Worm (Caenorhabditis elegans) whole organism, L4 larva: ENCODE measurements around the gene C45G9.12.

Experiments
- F26F4.8 ChIP-seq: fragments of 200-800 bp; sonication (Bioruptor generic); conservative IDR thresholded peaks from 2 replicates; pipeline ENCODE4 v1.3.6; 2022; ENCODE audit warnings: missing genetic modification characterization, missing compliant biosample characterization
- F49E8.2 ChIP-seq: sonication (generic microtip); optimal IDR thresholded peaks from 2 replicates; lab custom pipeline; 2016; ENCODE audit warnings: missing compliant biosample characterization, mild to moderate bottlenecking, missing genetic modification characterization, borderline replicate concordance
- Y48G9A.11 ChIP-seq: fragments of 200-800 bp; sonication (Bioruptor generic); IDR thresholded peaks from 2 replicates; pipeline ENCODE4 v1.3.6; 2022; ENCODE audit warnings: missing genetic modification reagents, missing genetic modification characterization, missing compliant biosample characterization
- Y5F2A.4 ChIP-seq: fragments of 200-800 bp; sonication (Bioruptor generic); optimal IDR thresholded peaks from 2 replicates; lab custom pipeline; 2018; ENCODE audit warnings: mild to moderate bottlenecking, missing genetic modification characterization, missing compliant biosample characterization
- ZK337.2 ChIP-seq: fragments of 200-800 bp; sonication (Bioruptor generic); IDR thresholded peaks from 2 replicates; pipeline ENCODE4 v1.3.6; 2022; ENCODE audit warnings: missing genetic modification reagents, missing genetic modification characterization, missing compliant biosample characterization
- ZK546.5 ChIP-seq, 2 experiments: sonication (generic microtip); optimal IDR thresholded peaks; 2 replicates each; lab custom pipeline; 2017; ENCODE audit warnings: missing biosample characterization in 2 of 2, missing genetic modification characterization in 2 of 2
- arid-1 ChIP-seq: fragments of 200-800 bp; sonication (Bioruptor generic); conservative IDR thresholded peaks from 2 replicates; pipeline ENCODE4 v1.3.6; 2022; ENCODE audit warnings: missing genetic modification reagents, missing genetic modification characterization, missing compliant biosample characterization
- ceh-44 ChIP-seq: fragments of 200-800 bp; sonication (Bioruptor generic); IDR thresholded peaks from 2 replicates; pipeline ENCODE4 v1.3.6; 2022; ENCODE audit warnings: missing genetic modification reagents, missing genetic modification characterization, missing compliant biosample characterization
- daf-16 ChIP-seq, 3 experiments: sonication (generic microtip); optimal IDR thresholded peaks; 2 replicates each; lab custom pipeline; 2016 to 2017; ENCODE audit warnings: missing genetic modification characterization in 3 of 3, missing genetic modification reagents in 3 of 3, mild to moderate bottlenecking in 2 of 3, missing compliant biosample characterization in 2 of 3, missing biosample characterization in 1 of 3, moderate library complexity in 1 of 3
- daf-19 ChIP-seq: fragments of 200-800 bp; sonication (Bioruptor generic); conservative IDR thresholded peaks from 2 replicates; pipeline ENCODE4 v1.3.6; 2022; ENCODE audit warnings: missing genetic modification characterization, missing compliant biosample characterization
- dmd-6 ChIP-seq: fragments of 200-800 bp; sonication (Bioruptor generic); IDR thresholded peaks from 2 replicates; pipeline ENCODE4 v1.3.6; 2022; ENCODE audit warnings: missing genetic modification reagents, missing genetic modification characterization, missing compliant biosample characterization
- gei-8 ChIP-seq: fragments of 200-800 bp; sonication (Bioruptor generic); optimal IDR thresholded peaks from 2 replicates; lab custom pipeline; 2018; ENCODE audit warnings: mild to moderate bottlenecking, missing genetic modification characterization, missing compliant biosample characterization
- hlh-11 ChIP-seq: fragments of 200-800 bp; sonication (Bioruptor generic); optimal IDR thresholded peaks from 2 replicates; lab custom pipeline; 2018; ENCODE audit warnings: mild to moderate bottlenecking, missing genetic modification characterization, missing compliant biosample characterization
- jun-1 ChIP-seq: fragments of 150-350 bp; optimal IDR thresholded peaks from 2 replicates; lab custom pipeline; 2014; ENCODE audit warnings: missing biosample characterization, missing genetic modification reagents, missing genetic modification characterization
- madf-5 ChIP-seq, 2 experiments: fragments of 200-800 bp; sonication (Bioruptor generic); IDR thresholded peaks; 2 replicates each; pipeline ENCODE4 v1.3.6; 2022; ENCODE audit warnings: missing compliant biosample characterization in 2 of 2, missing genetic modification characterization in 2 of 2
- madf-9 ChIP-seq: fragments of 200-800 bp; sonication (Bioruptor generic); conservative IDR thresholded peaks from 2 replicates; pipeline ENCODE4 v1.3.6; 2022; ENCODE audit warnings: missing genetic modification reagents, missing genetic modification characterization, missing compliant biosample characterization
- mdl-1 ChIP-seq, 2 experiments: fragments of 150-350 bp in 1 of 2; sonication (generic microtip) in 1 of 2; optimal IDR thresholded peaks; 2 replicates each; lab custom pipeline; 2014 to 2017; ENCODE audit warnings: missing biosample characterization in 2 of 2, missing genetic modification characterization in 2 of 2
- mep-1 ChIP-seq: fragments of 150-350 bp; sonication (generic microtip); optimal IDR thresholded peaks from 3 replicates; lab custom pipeline; 2014; ENCODE audit warnings: missing biosample characterization, missing genetic modification characterization
- mes-2 ChIP-seq: sonication (generic microtip); optimal IDR thresholded peaks from 2 replicates; lab custom pipeline; 2016; ENCODE audit warnings: missing genotype, mild to moderate bottlenecking, missing genetic modification characterization, missing compliant biosample characterization; ENCODE audit not compliant: poor library complexity, severe bottlenecking
- mxl-2 ChIP-seq: fragments of 200-800 bp; sonication (Bioruptor generic); conservative IDR thresholded peaks from 2 replicates; pipeline ENCODE4 v1.3.6; 2022; ENCODE audit warnings: missing genetic modification reagents, missing genetic modification characterization, missing compliant biosample characterization
- nhr-10 ChIP-seq: fragments of 150-350 bp; optimal IDR thresholded peaks from 2 replicates; lab custom pipeline; 2014; ENCODE audit warnings: missing biosample characterization, missing genetic modification characterization
- nhr-102 ChIP-seq: sonication (generic microtip); optimal IDR thresholded peaks from 2 replicates; lab custom pipeline; 2016; ENCODE audit warnings: mild to moderate bottlenecking, missing genetic modification characterization, moderate library complexity, missing compliant biosample characterization
- nhr-11 ChIP-seq: fragments of 150-350 bp; optimal IDR thresholded peaks from 2 replicates; lab custom pipeline; 2014; ENCODE audit warnings: missing biosample characterization, missing genetic modification characterization
- nhr-237 ChIP-seq: sonication (generic microtip); optimal IDR thresholded peaks from 2 replicates; lab custom pipeline; 2017; ENCODE audit warnings: missing biosample characterization, missing genetic modification characterization
- nhr-41 ChIP-seq: fragments of 200-800 bp; sonication (Bioruptor generic); IDR thresholded peaks from 2 replicates; pipeline ENCODE4 v1.3.6; 2022; ENCODE audit warnings: missing genetic modification reagents, missing genetic modification characterization, missing compliant biosample characterization
- nhr-42 ChIP-seq: fragments of 200-800 bp; sonication (Bioruptor generic); IDR thresholded peaks from 2 replicates; pipeline ENCODE4 v1.3.6; 2022; ENCODE audit warnings: missing genetic modification characterization, missing compliant biosample characterization
- nhr-48 ChIP-seq: sonication (generic microtip); optimal IDR thresholded peaks from 2 replicates; lab custom pipeline; 2016; ENCODE audit warnings: mild to moderate bottlenecking, missing genetic modification characterization, missing compliant biosample characterization
- php-3 ChIP-seq: fragments of 200-800 bp; sonication (Bioruptor generic); IDR thresholded peaks from 2 replicates; pipeline ENCODE4 v1.3.6; 2022; ENCODE audit warnings: missing genetic modification reagents, missing genetic modification characterization, missing compliant biosample characterization
- set-16 ChIP-seq: fragments of 200-800 bp; sonication (Bioruptor generic); IDR thresholded peaks from 2 replicates; pipeline ENCODE4 v1.3.6; 2022; ENCODE audit warnings: missing genetic modification reagents, missing genetic modification characterization, missing compliant biosample characterization
- snpc-1.2 ChIP-seq: fragments of 200-800 bp; sonication (Bioruptor generic); IDR thresholded peaks from 2 replicates; pipeline ENCODE4 v1.3.6; 2022; ENCODE audit warnings: missing genetic modification reagents, missing genetic modification characterization, missing compliant biosample characterization
- spr-1 ChIP-seq: sonication (generic microtip); optimal IDR thresholded peaks from 2 replicates; lab custom pipeline; 2016; ENCODE audit warnings: mild to moderate bottlenecking, missing genetic modification characterization, missing compliant biosample characterization
- spr-3 ChIP-seq: fragments of 200-800 bp; sonication (Bioruptor generic); optimal IDR thresholded peaks from 2 replicates; lab custom pipeline; 2018; ENCODE audit warnings: mild to moderate bottlenecking, missing genetic modification characterization, missing compliant biosample characterization
- tag-97 ChIP-seq: fragments of 200-800 bp; sonication (Bioruptor generic); IDR thresholded peaks from 2 replicates; pipeline ENCODE4 v1.3.6; 2022; ENCODE audit warnings: missing genetic modification characterization, missing compliant biosample characterization
- tra-1 ChIP-seq: fragments of 200-800 bp; sonication (Bioruptor generic); IDR thresholded peaks from 2 replicates; pipeline ENCODE4 v1.3.6; 2022; ENCODE audit warnings: missing genetic modification reagents, missing genetic modification characterization, missing compliant biosample characterization
- unc-130 ChIP-seq: sonication (generic microtip); optimal IDR thresholded peaks from 2 replicates; lab custom pipeline; 2016; ENCODE audit warnings: missing genetic modification reagents, missing genetic modification characterization, missing compliant biosample characterization
- vab-7 ChIP-seq: fragments of 200-800 bp; sonication (Bioruptor generic); IDR thresholded peaks from 2 replicates; pipeline ENCODE4 v1.3.6; 2022; ENCODE audit warnings: missing genetic modification reagents, missing genetic modification characterization, missing compliant biosample characterization
- zip-11 ChIP-seq: fragments of 200-800 bp; sonication (Bioruptor generic); IDR thresholded peaks from 2 replicates; pipeline ENCODE4 v1.3.6; 2022; ENCODE audit warnings: missing genetic modification characterization, missing compliant biosample characterization
- zip-2 ChIP-seq: fragments of 150-350 bp; optimal IDR thresholded peaks from 2 replicates; lab custom pipeline; 2014; ENCODE audit warnings: missing biosample characterization, missing genetic modification characterization

The C45G9.12 gene

ce11 chrIII:5031375-5031836 lies 40.0 kb downstream of the C45G9.12 start (continued):
- TF ChIP-seq mes-2 (tag; lab: Kevin White, UChicago), result peak; percentile 76
- TF ChIP-seq nhr-42 (GFP tag; lab: Robert Waterston, UW), result peak; percentile 50; the same call in 1 of the 2 replicates
- peak; percentile 77 for TF ChIP-seq madf-9
- TF ChIP-seq F49E8.2 (tag; lab: Kevin White, UChicago), result peak; percentile 23
- TF ChIP-seq mxl-2 (GFP tag; lab: Robert Waterston, UW), result peak; percentile 70
- TF ChIP-seq vab-7 (GFP tag; lab: Robert Waterston, UW), result peak; percentile 72
- TF ChIP-seq snpc-1.2 (GFP tag; lab: Robert Waterston, UW), result peak; percentile 81; the same call in 1 of the 2 replicates
- TF ChIP-seq spr-3 (GFP tag; lab: Kevin White, UChicago), result peak; percentile 68
- peak; percentile 71 to 85 for TF ChIP-seq daf-16 (GFP tag; optimal IDR thresholded peaks at IDR 0.05; lab: Kevin White, UChicago)
- TF ChIP-seq daf-16 (tag; optimal IDR thresholded peaks at IDR 0.05; lab: Kevin White, UChicago), result peak; percentile 25
- TF ChIP-seq spr-1 (tag; lab: Kevin White, UChicago), result peak; percentile 81
- TF ChIP-seq jun-1 (tag; lab: Kevin White, UChicago), result peak; percentile 47
- peak; percentile 69 for TF ChIP-seq unc-130 (GFP tag; lab: Kevin White, UChicago)
- peak; percentile 76 for TF ChIP-seq hlh-11 (tag; lab: Kevin White, UChicago)
- 0 out of 2 replicates have a peak, but pooled peaks have one; percentile 60 for TF ChIP-seq zip-11
- peak; percentile 69 for TF ChIP-seq php-3
- TF ChIP-seq nhr-102 (tag; lab: Kevin White, UChicago), result peak; percentile 91
- peak; percentile 24 for TF ChIP-seq zip-2 (tag; lab: Kevin White, UChicago)
- TF ChIP-seq nhr-41 (GFP tag; lab: Robert Waterston, UW), result peak; percentile 19; the same call in 1 of the 2 replicates
- TF ChIP-seq mep-1, result peak; percentile 85
- peak; percentile 58; the same call in 1 of the 2 replicates for TF ChIP-seq ZK337.2
- peak; percentile 61 to 78; a peak in 2 of 4 replicates for TF ChIP-seq madf-5 (GFP tag; IDR thresholded peaks at IDR 0.05; lab: Robert Waterston, UW)
- TF ChIP-seq Y5F2A.4 (GFP tag; lab: Kevin White, UChicago), result peak; percentile 70
- peak; percentile 92 for TF ChIP-seq arid-1 (GFP tag; lab: Robert Waterston, UW)
- peak; percentile 68; the same call in 1 of the 2 replicates for TF ChIP-seq Y48G9A.11 (GFP tag; lab: Robert Waterston, UW)
- TF ChIP-seq nhr-48, result peak; percentile 63

ce11 chrIII:5030629-5031028 lies 40.8 kb downstream of the C45G9.12 start, which contains the start of gene klp-6:
Gene klp-6, plus strand, starts transcription at chrIII:5030929.
- TF ChIP-seq set-16 (GFP tag; lab: Robert Waterston, UW) (no peak), ceh-44 (GFP tag; lab: Robert Waterston, UW) (no peak), F49E8.2 (tag; lab: Kevin White, UChicago) (no peak), ZK546.5 (tag; optimal IDR thresholded peaks at IDR 0.05; lab: Kevin White, UChicago) (no peak), nhr-237 (tag; lab: Kevin White, UChicago) (no peak), nhr-10 (tag; lab: Kevin White, UChicago) (no peak), mdl-1 (tag; optimal IDR thresholded peaks at IDR 0.05; lab: Kevin White, UChicago) (no peak), daf-19 (GFP tag; lab: Robert Waterston, UW) (no peak), nhr-11 (no peak), arid-1 (GFP tag; lab: Robert Waterston, UW) (no peak), tag-97 (GFP tag; lab: Robert Waterston, UW) (no peak), F26F4.8 (no peak), dmd-6 (GFP tag; lab: Robert Waterston, UW) (no peak), gei-8 (GFP tag; lab: Kevin White, UChicago) (no peak), mes-2 (tag; lab: Kevin White, UChicago) (no peak), tra-1 (GFP tag; lab: Robert Waterston, UW) (no peak), vab-7 (GFP tag; lab: Robert Waterston, UW) (no peak)
